Worm (Caenorhabditis elegans) whole organism, young adult: ENCODE results near the gene F01F1.3.

Source experiments
- B0261.1 ChIP-seq: sonication (generic microtip); optimal IDR thresholded peaks from 2 replicates; lab custom pipeline; 2016; ENCODE audit warnings: mild to moderate bottlenecking, missing genetic modification characterization, moderate library complexity, missing compliant biosample characterization
- D2030.7 ChIP-seq: fragments of 200-800 bp; sonication (Bioruptor generic); IDR thresholded peaks from 2 replicates; pipeline ENCODE4 v1.3.6; 2022; ENCODE audit warnings: missing genetic modification reagents, missing genetic modification characterization, missing compliant biosample characterization
- F55B11.4 ChIP-seq: sonication (generic microtip); optimal IDR thresholded peaks from 2 replicates; lab custom pipeline; 2016; ENCODE audit warnings: missing compliant biosample characterization, missing genetic modification characterization, borderline replicate concordance; ENCODE audit not compliant: insufficient read depth
- ama-1 ChIP-seq, 3 experiments: fragments of 150-350 bp in 1 of 3; sonication (generic microtip) in 2 of 3; optimal IDR thresholded peaks; 2 replicates each; lab custom pipeline; 2014 to 2018; ENCODE audit warnings: missing biosample characterization in 2 of 3, missing genetic modification characterization in 2 of 3, missing genetic modification reagents in 2 of 3
- atf-7 ChIP-seq: sonication (generic microtip); optimal IDR thresholded peaks from 2 replicates; lab custom pipeline; 2017; ENCODE audit warnings: mild to moderate bottlenecking, missing genetic modification characterization, missing compliant biosample characterization
- attf-3 ChIP-seq: fragments of 200-800 bp; sonication (Bioruptor generic); conservative IDR thresholded peaks from 2 replicates; pipeline ENCODE4 v1.3.6; 2022; ENCODE audit warnings: missing genetic modification reagents, missing genetic modification characterization, missing compliant biosample characterization
- ccch-3 ChIP-seq: fragments of 200-800 bp; sonication (Bioruptor generic); optimal IDR thresholded peaks from 2 replicates; lab custom pipeline; 2018; ENCODE audit warnings: mild to moderate bottlenecking, missing genetic modification characterization, missing compliant biosample characterization
- cebp-2 ChIP-seq: fragments of 200-800 bp; sonication (Bioruptor generic); IDR thresholded peaks from 2 replicates; pipeline ENCODE4 v1.3.6; 2022; ENCODE audit warnings: missing genetic modification characterization, missing compliant biosample characterization
- ceh-40 ChIP-seq: fragments of 200-800 bp; sonication (Bioruptor generic); IDR thresholded peaks from 2 replicates; pipeline ENCODE4 v1.3.6; 2022; ENCODE audit warnings: missing genetic modification characterization, missing compliant biosample characterization
- chd-7 ChIP-seq: sonication (generic microtip); optimal IDR thresholded peaks from 2 replicates; lab custom pipeline; 2016; ENCODE audit warnings: mild to moderate bottlenecking, missing genetic modification characterization, moderate library complexity, missing compliant biosample characterization
- dpff-1 ChIP-seq: sonication (generic microtip); optimal IDR thresholded peaks from 2 replicates; lab custom pipeline; 2017; ENCODE audit warnings: mild to moderate bottlenecking, missing genetic modification characterization, missing compliant biosample characterization
- efl-1 ChIP-seq: fragments of 150-350 bp; optimal IDR thresholded peaks from 2 replicates; lab custom pipeline; 2014; ENCODE audit warnings: missing biosample characterization, missing genetic modification reagents, missing genetic modification characterization
- egl-18 ChIP-seq: fragments of 200-800 bp; sonication (Bioruptor generic); IDR thresholded peaks from 2 replicates; pipeline ENCODE4 v1.3.6; 2022; ENCODE audit warnings: missing genetic modification reagents, missing genetic modification characterization, missing compliant biosample characterization
- egl-44 ChIP-seq: fragments of 200-800 bp; sonication (Bioruptor generic); IDR thresholded peaks from 2 replicates; pipeline ENCODE4 v1.3.6; 2022; ENCODE audit warnings: missing genetic modification reagents, missing genetic modification characterization, missing compliant biosample characterization
- egrh-3 ChIP-seq: fragments of 200-800 bp; sonication (Bioruptor generic); IDR thresholded peaks from 2 replicates; pipeline ENCODE4 v1.3.6; 2022; ENCODE audit warnings: missing genetic modification reagents, missing genetic modification characterization, missing compliant biosample characterization
- ekl-4 ChIP-seq: fragments of 200-800 bp; sonication (Bioruptor generic); IDR thresholded peaks from 2 replicates; pipeline ENCODE4 v1.3.6; 2022; ENCODE audit warnings: missing genetic modification reagents, missing genetic modification characterization, missing compliant biosample characterization
- ets-4 ChIP-seq: fragments of 200-800 bp; sonication (Bioruptor generic); optimal IDR thresholded peaks from 2 replicates; lab custom pipeline; 2018; ENCODE audit warnings: mild to moderate bottlenecking, missing genetic modification characterization, missing compliant biosample characterization
- hlh-12 ChIP-seq: sonication (generic microtip); optimal IDR thresholded peaks from 2 replicates; lab custom pipeline; 2016; ENCODE audit warnings: missing genetic modification characterization, missing compliant biosample characterization
- hlh-26 ChIP-seq: fragments of 200-800 bp; sonication (Bioruptor generic); conservative IDR thresholded peaks from 2 replicates; pipeline ENCODE4 v1.3.6; 2022; ENCODE audit warnings: missing genetic modification reagents, missing genetic modification characterization, missing compliant biosample characterization
- hrde-1 ChIP-seq: sonication (generic microtip); optimal IDR thresholded peaks from 2 replicates; lab custom pipeline; 2016; ENCODE audit warnings: missing genetic modification characterization, mild to moderate bottlenecking, missing compliant biosample characterization, moderate library complexity, missing genotype, missing genetic modification reagents, borderline replicate concordance
- hsf-1 ChIP-seq: fragments of 200-800 bp; sonication (Bioruptor generic); IDR thresholded peaks from 2 replicates; pipeline ENCODE4 v1.3.6; 2022; ENCODE audit warnings: missing genetic modification reagents, missing genetic modification characterization, missing compliant biosample characterization
- let-607 ChIP-seq, 2 experiments: fragments of 200-800 bp in 1 of 2; sonication (Bioruptor generic) in 1 of 2; sonication (generic microtip) in 1 of 2; optimal IDR thresholded peaks; 2 replicates each; lab custom pipeline; 2016 to 2018; ENCODE audit warnings: mild to moderate bottlenecking in 2 of 2, missing compliant biosample characterization in 2 of 2, missing genetic modification characterization in 2 of 2, moderate library complexity in 2 of 2, missing genotype in 1 of 2
- lin-54 ChIP-seq: fragments of 200-800 bp; sonication (Bioruptor generic); optimal IDR thresholded peaks from 2 replicates; lab custom pipeline; 2018; ENCODE audit warnings: mild to moderate bottlenecking, missing genetic modification characterization, missing compliant biosample characterization
- madf-3 ChIP-seq: fragments of 200-800 bp; sonication (Bioruptor generic); IDR thresholded peaks from 2 replicates; pipeline ENCODE4 v1.3.6; 2022; ENCODE audit warnings: missing genetic modification reagents, missing genetic modification characterization, missing compliant biosample characterization
- madf-6 ChIP-seq: fragments of 200-800 bp; sonication (Bioruptor generic); IDR thresholded peaks from 2 replicates; pipeline ENCODE4 v1.3.6; 2022; ENCODE audit warnings: missing genetic modification reagents, missing genetic modification characterization, missing compliant biosample characterization
- madf-8 ChIP-seq: fragments of 200-800 bp; sonication (Bioruptor generic); conservative IDR thresholded peaks from 2 replicates; pipeline ENCODE4 v1.3.6; 2022; ENCODE audit warnings: missing genetic modification reagents, missing genetic modification characterization, missing compliant biosample characterization
- mel-28 ChIP-seq: sonication (generic microtip); optimal IDR thresholded peaks from 2 replicates; lab custom pipeline; 2016; ENCODE audit warnings: borderline replicate concordance, mild to moderate bottlenecking, missing genetic modification characterization, missing compliant biosample characterization
- mxl-1 ChIP-seq: sonication (generic microtip); optimal IDR thresholded peaks from 2 replicates; lab custom pipeline; 2016; ENCODE audit warnings: missing genetic modification characterization, missing compliant biosample characterization
- nfya-2 ChIP-seq: fragments of 200-800 bp; sonication (Bioruptor generic); IDR thresholded peaks from 2 replicates; pipeline ENCODE4 v1.3.6; 2022; ENCODE audit warnings: missing genetic modification reagents, missing genetic modification characterization, missing compliant biosample characterization
- nfyb-1 ChIP-seq: fragments of 200-800 bp; sonication (Bioruptor generic); IDR thresholded peaks from 2 replicates; pipeline ENCODE4 v1.3.6; 2022; ENCODE audit warnings: missing genetic modification reagents, missing genetic modification characterization, missing compliant biosample characterization
- nhr-120 ChIP-seq: fragments of 200-800 bp; sonication (Bioruptor generic); IDR thresholded peaks from 2 replicates; pipeline ENCODE4 v1.3.6; 2022; ENCODE audit warnings: missing genetic modification characterization, missing compliant biosample characterization
- nhr-179 ChIP-seq: sonication (generic microtip); optimal IDR thresholded peaks from 2 replicates; lab custom pipeline; 2016; ENCODE audit warnings: mild to moderate bottlenecking, missing genetic modification characterization, missing compliant biosample characterization
- nhr-80 ChIP-seq: sonication (generic microtip); optimal IDR thresholded peaks from 2 replicates; lab custom pipeline; 2016; ENCODE audit warnings: missing genetic modification characterization, missing compliant biosample characterization
- nhr-90 ChIP-seq: sonication (generic microtip); optimal IDR thresholded peaks from 2 replicates; lab custom pipeline; 2016; ENCODE audit warnings: missing genotype, mild to moderate bottlenecking, missing genetic modification characterization, missing compliant biosample characterization
- pbrm-1 ChIP-seq: fragments of 200-800 bp; sonication (Bioruptor generic); IDR thresholded peaks from 2 replicates; pipeline ENCODE4 v1.3.6; 2022; ENCODE audit warnings: missing genetic modification reagents, missing genetic modification characterization, missing compliant biosample characterization
- sdz-38 ChIP-seq: sonication (generic microtip); optimal IDR thresholded peaks from 2 replicates; lab custom pipeline; 2016; ENCODE audit warnings: missing genotype, missing genetic modification characterization, missing compliant biosample characterization
- snpc-3.4 ChIP-seq: sonication (generic microtip); optimal IDR thresholded peaks from 2 replicates; lab custom pipeline; 2017; ENCODE audit warnings: missing genetic modification characterization, mild to moderate bottlenecking, missing compliant biosample characterization, antibody characterized with exemption, moderate library complexity, missing genotype, missing genetic modification reagents
- snpc-4 ChIP-seq, 5 experiments: fragments of 150-350 bp in 1 of 5; sonication (generic microtip) in 4 of 5; optimal IDR thresholded peaks; 2 replicates each; lab custom pipeline; 2014 to 2018; ENCODE audit warnings: missing genetic modification characterization in 5 of 5, missing biosample characterization in 3 of 5, antibody characterized with exemption in 2 of 5, mild to moderate bottlenecking in 2 of 5, missing compliant biosample characterization in 2 of 5, missing genotype in 2 of 5, moderate library complexity in 2 of 5, missing genetic modification reagents in 1 of 5
- tlf-1 ChIP-seq: fragments of 200-800 bp; sonication (Bioruptor generic); optimal IDR thresholded peaks from 2 replicates; lab custom pipeline; 2018; ENCODE audit warnings: mild to moderate bottlenecking, missing genetic modification characterization, missing compliant biosample characterization
- unc-130 ChIP-seq: sonication (generic microtip); optimal IDR thresholded peaks from 2 replicates; lab custom pipeline; 2016; ENCODE audit warnings: missing genetic modification reagents, missing genetic modification characterization, missing compliant biosample characterization
- unc-62 ChIP-seq: fragments of 150-350 bp; optimal IDR thresholded peaks from 2 replicates; lab custom pipeline; 2014; ENCODE audit warnings: missing biosample characterization, missing genetic modification reagents, missing genetic modification characterization
- zfh-2 ChIP-seq: fragments of 200-800 bp; sonication (Bioruptor generic); conservative IDR thresholded peaks from 2 replicates; pipeline ENCODE4 v1.3.6; 2022; ENCODE audit warnings: missing genetic modification reagents, missing genetic modification characterization, missing compliant biosample characterization
- ztf-3 ChIP-seq: fragments of 200-800 bp; sonication (Bioruptor generic); optimal IDR thresholded peaks from 2 replicates; lab custom pipeline; 2018; ENCODE audit warnings: mild to moderate bottlenecking, missing genetic modification characterization, missing compliant biosample characterization
- ztf-6 ChIP-seq: fragments of 200-800 bp; sonication (Bioruptor generic); IDR thresholded peaks from 2 replicates; pipeline ENCODE4 v1.3.6; 2022; ENCODE audit warnings: missing genetic modification reagents, missing genetic modification characterization, missing compliant biosample characterization

The F01F1.3 gene

ce11 chrIII:5874263-5874662 lies 2.5 kb downstream of the F01F1.3 start (continued):
- TF ChIP-seq madf-6 (GFP tag; lab: Robert Waterston, UW) (peak; percentile 11; the same call in 1 of the 2 replicates), F55B11.4 (tag; lab: Kevin White, UChicago) (no peak), hlh-12 (tag; lab: Kevin White, UChicago) (no peak), cebp-2 (GFP tag; lab: Robert Waterston, UW) (no peak; the same call in 1 of the 2 replicates), let-607 (tag; optimal IDR thresholded peaks at IDR 0.05; lab: Kevin White, UChicago) (peak in 1 of 2 experiments; percentile 58), ztf-3 (GFP tag; lab: Kevin White, UChicago) (no peak), sdz-38 (peak; percentile 12), ekl-4 (GFP tag; lab: Robert Waterston, UW) (peak; percentile 65), nfyb-1 (peak; percentile 62), nhr-80 (tag; lab: Kevin White, UChicago) (peak; percentile 67), madf-8 (GFP tag; lab: Robert Waterston, UW) (no peak), ama-1 (optimal IDR thresholded peaks at IDR 0.05; lab: Kevin White, UChicago) (peak; percentile 89), ama-1 (GFP tag; optimal IDR thresholded peaks at IDR 0.05; lab: Kevin White, UChicago) (peak in 1 of 2 experiments; percentile 3), unc-130 (GFP tag; lab: Kevin White, UChicago) (no peak), D2030.7 (GFP tag; lab: Robert Waterston, UW) (no peak), madf-3 (peak; percentile 69; the same call in 1 of the 2 replicates), nhr-120 (GFP tag; lab: Robert Waterston, UW) (no peak), atf-7 (tag; lab: Kevin White, UChicago) (peak; percentile 37), hrde-1 (tag; lab: Kevin White, UChicago) (peak; percentile 68), nfya-2 (GFP tag; lab: Robert Waterston, UW) (no peak), attf-3 (GFP tag; lab: Robert Waterston, UW) (no peak), dpff-1 (tag; lab: Kevin White, UChicago) (no peak), nhr-179 (tag; lab: Kevin White, UChicago) (no peak), lin-54 (GFP tag; lab: Kevin White, UChicago) (peak; percentile 19), snpc-4 (GFP tag; optimal IDR thresholded peaks at IDR 0.05; lab: Kevin White, UChicago) (no peak), snpc-4 (tag; optimal IDR thresholded peaks at IDR 0.05; lab: Kevin White, UChicago) (no peak)

- TF ChIP-seq ceh-40 (GFP tag; lab: Robert Waterston, UW) = no peak
- TF ChIP-seq ccch-3 (GFP tag; lab: Kevin White, UChicago) = no peak
- no peak for TF ChIP-seq hsf-1 (GFP tag; lab: Robert Waterston, UW)
- no peak for TF ChIP-seq chd-7 (tag; lab: Kevin White, UChicago)
- no peak for TF ChIP-seq snpc-3.4 (tag; lab: Kevin White, UChicago)
- TF ChIP-seq egl-44 (GFP tag; lab: Robert Waterston, UW) = no peak
- TF ChIP-seq ets-4 (GFP tag; lab: Kevin White, UChicago) = no peak
- no peak for TF ChIP-seq lin-54 (GFP tag; lab: Kevin White, UChicago)
- TF ChIP-seq ama-1 (optimal IDR thresholded peaks at IDR 0.05; lab: Kevin White, UChicago) = peak; percentile 51
- no peak for TF ChIP-seq ama-1 (GFP tag; optimal IDR thresholded peaks at IDR 0.05; lab: Kevin White, UChicago)
- no peak for TF ChIP-seq hrde-1 (tag; lab: Kevin White, UChicago)
- TF ChIP-seq unc-62 = no peak
- TF ChIP-seq nhr-90 (tag; lab: Kevin White, UChicago) = no peak
- TF ChIP-seq zfh-2 (GFP tag; lab: Robert Waterston, UW) = peak; percentile 54; the same call in 1 of the 2 replicates
- TF ChIP-seq pbrm-1 = 0 out of 2 replicates have a peak, but pooled peaks have one; percentile 4
- no peak for TF ChIP-seq hlh-26 (GFP tag; lab: Robert Waterston, UW)
- TF ChIP-seq egl-18 (GFP tag; lab: Robert Waterston, UW) = no peak
- no peak for TF ChIP-seq ztf-6
- TF ChIP-seq sdz-38 = no peak
- no peak for TF ChIP-seq mel-28 (tag; lab: Kevin White, UChicago)
- no peak for TF ChIP-seq mxl-1 (tag; lab: Kevin White, UChicago)
- TF ChIP-seq tlf-1 (GFP tag; lab: Kevin White, UChicago) = no peak
- 0 out of 2 replicates have a peak, but pooled peaks have one; percentile 10 for TF ChIP-seq ekl-4 (GFP tag; lab: Robert Waterston, UW)
- TF ChIP-seq efl-1 (GFP tag; lab: Kevin White, UChicago) = no peak
- no peak for TF ChIP-seq B0261.1 (tag; lab: Kevin White, UChicago)
- TF ChIP-seq egrh-3 = peak; percentile 28; the same call in 1 of the 2 replicates
These were observed 3.1 kb downstream of the F01F1.3 start for ce11 chrIII:5874664-5875417.
